Worm (Caenorhabditis elegans): Measurements from ENCODE around the gene Y4C6B.2.

ce11 chrIV:5353364-5353763 lies 14.0 kb downstream of the Y4C6B.2 start, which contains the start of gene Y4C6B.7:
- TF ChIP-seq pros-1 (tag; optimal IDR thresholded peaks at IDR 0.05) = no peak
- TF ChIP-seq dmd-4 (tag; optimal IDR thresholded peaks at IDR 0.05; ENCODE audit: borderline replicate concordance) = no peak
- no peak for TF ChIP-seq pha-4 (tag; optimal IDR thresholded peaks at IDR 0.05)
